Fruit fly (Drosophila melanogaster) Kc167 (cell line): ENCODE data around the gene CG31064.

Experiments used
- Myc ChIP-seq: fragments of >200 bp; optimal IDR thresholded peaks from 2 replicates; lab custom pipeline; 2017; ENCODE audit warnings: missing external identifiers
- Sin3A ChIP-seq: fragments of >200 bp; optimal IDR thresholded peaks from 2 replicates; lab custom pipeline; 2018; ENCODE audit warnings: missing external identifiers
- h ChIP-seq: fragments of >200 bp; optimal IDR thresholded peaks from 3 replicates; lab custom pipeline; 2018; ENCODE audit warnings: missing external identifiers
- insv ChIP-seq: fragments of >200 bp; optimal IDR thresholded peaks from 3 replicates; lab custom pipeline; 2018; ENCODE audit warnings: missing external identifiers
- psq ChIP-seq: fragments of >200 bp; optimal IDR thresholded peaks from 2 replicates; lab custom pipeline; 2017; ENCODE audit warnings: missing external identifiers
- ttk ChIP-seq: sonication (Bioruptor generic); optimal IDR thresholded peaks from 2 replicates; lab custom pipeline; 2017; ENCODE audit warnings: missing external identifiers

Gene CG31064

dm6 chr3R:27240967-27241366 is 2.1 kb upstream of the CG31064 start, which contains the start of gene CG17991:
Gene CG17991, plus strand, starts transcription at chr3R:27241267.
- TF ChIP-seq insv (lab: Kevin White, UChicago): no peak
- no peak for TF ChIP-seq ttk (lab: Kevin White, UChicago)
- no peak for TF ChIP-seq Myc (lab: Kevin White, UChicago)
- no peak for TF ChIP-seq psq
- TF ChIP-seq Sin3A: no peak
- TF ChIP-seq h (lab: Kevin White, UChicago): no peak

- TF ChIP-seq Myc (lab: Kevin White, UChicago): no peak
- no peak for TF ChIP-seq Sin3A
- no peak for TF ChIP-seq h (lab: Kevin White, UChicago)
- no peak for TF ChIP-seq psq
- TF ChIP-seq insv (lab: Kevin White, UChicago): no peak
- no peak for TF ChIP-seq ttk (lab: Kevin White, UChicago)
Observed at dm6 chr3R:27237980-27238379, 905 bp downstream of the CG31064 start.

- TF ChIP-seq psq (no peak), insv (lab: Kevin White, UChicago) (no peak), ttk (lab: Kevin White, UChicago) (no peak), Myc (lab: Kevin White, UChicago) (no peak), Sin3A (no peak), h (lab: Kevin White, UChicago) (no peak)
Observed at dm6 chr3R:27233398-27233797, 5.5 kb downstream of the CG31064 start, which contains the start of gene CG31068. Gene CG31068, plus strand, starts transcription at chr3R:27233698.

- TF ChIP-seq h (lab: Kevin White, UChicago): no peak
- no peak for TF ChIP-seq insv (lab: Kevin White, UChicago)
- no peak for TF ChIP-seq Sin3A
- TF ChIP-seq Myc (lab: Kevin White, UChicago): no peak
- no peak for TF ChIP-seq ttk (lab: Kevin White, UChicago)
- no peak for TF ChIP-seq psq
Observed at dm6 chr3R:27229368-27229767, 9.5 kb downstream of the CG31064 start, which contains the start of gene CG42814. Gene CG42814, minus strand, starts transcription at chr3R:27229468.

dm6 chr3R:27228342-27228741 is 10.5 kb downstream of the CG31064 start, which contains the start of gene CG42813:
Gene CG42813, minus strand, starts transcription at chr3R:27228561.
- TF ChIP-seq h (lab: Kevin White, UChicago) (no peak), Myc (lab: Kevin White, UChicago) (no peak), Sin3A (no peak), ttk (lab: Kevin White, UChicago) (no peak), psq (no peak), insv (lab: Kevin White, UChicago) (no peak)

dm6 chr3R:27226080-27226648 is 12.7 kb downstream of the CG31064 start:
- TF ChIP-seq ttk (lab: Kevin White, UChicago) (no peak), Sin3A (no peak), h (lab: Kevin White, UChicago) (no peak), insv (lab: Kevin White, UChicago) (no peak), Myc (lab: Kevin White, UChicago) (no peak)

- TF ChIP-seq insv (lab: Kevin White, UChicago) (no peak), ttk (lab: Kevin White, UChicago) (no peak), Sin3A (no peak), Myc (lab: Kevin White, UChicago) (no peak), h (lab: Kevin White, UChicago) (no peak), psq (no peak)
Observed at dm6 chr3R:27225490-27225889, 13.4 kb downstream of the CG31064 start.

- TF ChIP-seq Sin3A: no peak
- no peak for TF ChIP-seq ttk (lab: Kevin White, UChicago)
- TF ChIP-seq insv (lab: Kevin White, UChicago): no peak
- TF ChIP-seq Myc (lab: Kevin White, UChicago): no peak
- no peak for TF ChIP-seq h (lab: Kevin White, UChicago)
- no peak for TF ChIP-seq psq
Observed at dm6 chr3R:27224727-27225126, 14.2 kb downstream of the CG31064 start.

dm6 chr3R:27223012-27223411 is 15.9 kb downstream of the CG31064 start:
- no peak for TF ChIP-seq h (lab: Kevin White, UChicago)
- TF ChIP-seq Myc (lab: Kevin White, UChicago): no peak
- no peak for TF ChIP-seq psq
- no peak for TF ChIP-seq ttk (lab: Kevin White, UChicago)
- TF ChIP-seq insv (lab: Kevin White, UChicago): no peak
- TF ChIP-seq Sin3A: no peak

- TF ChIP-seq psq (no peak), h (lab: Kevin White, UChicago) (no peak), ttk (lab: Kevin White, UChicago) (no peak), Sin3A (no peak), Myc (lab: Kevin White, UChicago) (no peak), insv (lab: Kevin White, UChicago) (no peak)
Observed at dm6 chr3R:27222013-27222673, 16.7 kb downstream of the CG31064 start.

dm6 chr3R:27220829-27221463 is 17.9 kb downstream of the CG31064 start:
- TF ChIP-seq h (lab: Kevin White, UChicago): no peak
- no peak for TF ChIP-seq insv (lab: Kevin White, UChicago)
- no peak for TF ChIP-seq Sin3A
- no peak for TF ChIP-seq ttk (lab: Kevin White, UChicago)
- TF ChIP-seq Myc (lab: Kevin White, UChicago): no peak
- no peak for TF ChIP-seq psq

- no peak for TF ChIP-seq insv (lab: Kevin White, UChicago)
- no peak for TF ChIP-seq Sin3A
- no peak for TF ChIP-seq Myc (lab: Kevin White, UChicago)
- TF ChIP-seq h (lab: Kevin White, UChicago): no peak
- TF ChIP-seq psq: no peak
- TF ChIP-seq ttk (lab: Kevin White, UChicago): no peak
Observed at dm6 chr3R:27218814-27219213, 20.1 kb downstream of the CG31064 start.
